Fruit fly (Drosophila melanogaster): ENCODE measurements around the gene CG3793.

Gene CG3793

DNA sequence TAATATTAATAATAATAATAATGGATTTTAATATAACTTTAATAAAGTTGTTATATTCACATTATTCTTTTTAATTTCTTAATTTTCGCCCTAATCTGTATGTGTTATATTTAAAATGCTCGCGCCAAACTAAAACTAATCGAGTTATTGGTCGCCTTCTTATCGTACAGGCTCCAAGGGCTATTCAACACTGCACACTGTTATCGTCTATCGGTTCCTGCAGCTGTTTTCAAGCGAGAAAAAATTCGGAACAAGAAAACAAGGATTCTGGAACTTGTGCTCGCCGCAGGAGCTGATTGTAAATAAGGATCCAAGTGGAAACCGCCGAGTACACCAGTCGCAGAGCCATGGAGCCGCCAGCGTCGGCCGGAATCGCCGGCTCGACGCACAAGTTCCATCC, at the start of gene CG3793 (continued):
- TF ChIP-seq CG6654 (GFP tag; optimal IDR thresholded peaks at IDR 0.05) (no peak), fd64A (GFP tag; optimal IDR thresholded peaks at IDR 0.05) (no peak), fru (optimal IDR thresholded peaks at IDR 0.05) (no peak), CG7839 (tag; optimal IDR thresholded peaks at IDR 0.05) (no peak), Six4 (GFP tag; optimal IDR thresholded peaks at IDR 0.05) (no peak), nerfin-2 (GFP tag; IDR thresholded peaks at IDR 0.05; ENCODE audit: partially characterized antibody) (peak; percentile 33; the same call in 1 of the 2 replicates), CG3065 (GFP tag; optimal IDR thresholded peaks at IDR 0.05) (no peak), CG10959 (GFP tag; IDR thresholded peaks at IDR 0.05) (no peak), grn (GFP tag; optimal IDR thresholded peaks at IDR 0.05) (no peak), CG9876 (GFP tag; optimal IDR thresholded peaks at IDR 0.05) (no peak), Side (GFP tag; optimal IDR thresholded peaks at IDR 0.05) (no peak), tap (tag; optimal IDR thresholded peaks at IDR 0.05) (no peak), jumu (GFP tag; optimal IDR thresholded peaks at IDR 0.05) (no peak), CG11560 (tag; IDR thresholded peaks at IDR 0.05) (peak; percentile 27; the same call in 1 of the 3 replicates), CG4820 (GFP tag; optimal IDR thresholded peaks at IDR 0.05) (no peak), CG2889 (GFP tag; IDR thresholded peaks at IDR 0.05) (no peak), CG18599 (GFP tag; optimal IDR thresholded peaks at IDR 0.05) (no peak), zen (tag; optimal IDR thresholded peaks at IDR 0.05) (no peak), CG10321 (GFP tag; IDR thresholded peaks at IDR 0.05) (no peak), CG11695 (GFP tag; IDR thresholded peaks at IDR 0.05) (no peak), lbe (GFP tag; optimal IDR thresholded peaks at IDR 0.05) (no peak), zfh2 (GFP tag; optimal IDR thresholded peaks at IDR 0.05) (no peak), hb (GFP tag; IDR thresholded peaks at IDR 0.05; ENCODE audit: partially characterized antibody) (peak; percentile 65; the same call in 2 of the 3 replicates), pros (GFP tag; optimal IDR thresholded peaks at IDR 0.05) (no peak), Neu2 (GFP tag; optimal IDR thresholded peaks at IDR 0.05; ENCODE audit: borderline replicate concordance) (no peak), BEAF-32 (GFP tag; optimal IDR thresholded peaks at IDR 0.05) (peak; percentile 38), CG14965 (GFP tag; optimal IDR thresholded peaks at IDR 0.05; ENCODE audit: borderline replicate concordance) (no peak), tx (GFP tag; optimal IDR thresholded peaks at IDR 0.05) (no peak), CG12219 (GFP tag; optimal IDR thresholded peaks at IDR 0.05) (no peak), ken (GFP tag; IDR thresholded peaks at IDR 0.05) (no peak), ara (GFP tag; IDR thresholded peaks at IDR 0.05) (no peak), Ets97D (GFP tag; optimal IDR thresholded peaks at IDR 0.05) (no peak), Max (GFP tag; optimal IDR thresholded peaks at IDR 0.05) (no peak), hkb (optimal IDR thresholded peaks at IDR 0.05) (no peak), hkb (GFP tag; IDR thresholded peaks at IDR 0.05) (no peak), HmgZ (tag; optimal IDR thresholded peaks at IDR 0.05) (no peak), CG11456 (GFP tag; IDR thresholded peaks at IDR 0.05) (no peak), TFAM (GFP tag; optimal IDR thresholded peaks at IDR 0.05) (no peak), CG17361 (GFP tag; IDR thresholded peaks at IDR 0.05) (no peak), CG6683 (GFP tag; optimal IDR thresholded peaks at IDR 0.05) (no peak), disco-r (GFP tag; optimal IDR thresholded peaks at IDR 0.05) (no peak), CG1529 (GFP tag; optimal IDR thresholded peaks at IDR 0.05) (no peak), HmgD (GFP tag; optimal IDR thresholded peaks at IDR 0.05) (no peak), sd (tag; optimal IDR thresholded peaks at IDR 0.05) (no peak), sim (GFP tag; IDR thresholded peaks at IDR 0.05) (no peak), Jarid2 (GFP tag; optimal IDR thresholded peaks at IDR 0.05) (no peak), CG8359 (GFP tag; optimal IDR thresholded peaks at IDR 0.05; ENCODE audit: borderline replicate concordance) (no peak), CG5953 (GFP tag; IDR thresholded peaks at IDR 0.05) (no peak), CG6254 (GFP tag; optimal IDR thresholded peaks at IDR 0.05) (no peak), H15 (GFP tag; IDR thresholded peaks at IDR 0.05) (no peak), pzg (GFP tag; optimal IDR thresholded peaks at IDR 0.05) (peak; percentile 46), CG11696 (GFP tag; IDR thresholded peaks at IDR 0.05) (no peak), CG13296 (GFP tag; optimal IDR thresholded peaks at IDR 0.05) (no peak)

All from whole organism, embryonic.